Worm (Caenorhabditis elegans) whole organism, L4 larva: ENCODE data around the gene C38H2.3.
A peak's percentile ranks its signal among the peaks of the same experiment; 100 is the strongest.

Source experiments
- F10B5.3 ChIP-seq: sonication (generic microtip); optimal IDR thresholded peaks from 2 replicates; lab custom pipeline; 2016; ENCODE audit warnings: mild to moderate bottlenecking, missing genetic modification characterization, missing compliant biosample characterization
- R02D3.7 ChIP-seq: fragments of 150-350 bp; sonication (generic microtip); optimal IDR thresholded peaks from 3 replicates; lab custom pipeline; 2014; ENCODE audit warnings: missing biosample characterization, missing genetic modification characterization
- T26A8.4 ChIP-seq: fragments of 200-800 bp; sonication (Bioruptor generic); IDR thresholded peaks from 2 replicates; pipeline ENCODE4 v1.3.6; 2022; ENCODE audit warnings: missing genetic modification characterization, missing compliant biosample characterization
- Y48G9A.11 ChIP-seq: fragments of 200-800 bp; sonication (Bioruptor generic); IDR thresholded peaks from 2 replicates; pipeline ENCODE4 v1.3.6; 2022; ENCODE audit warnings: missing genetic modification reagents, missing genetic modification characterization, missing compliant biosample characterization
- Y5F2A.4 ChIP-seq: fragments of 200-800 bp; sonication (Bioruptor generic); optimal IDR thresholded peaks from 2 replicates; lab custom pipeline; 2018; ENCODE audit warnings: mild to moderate bottlenecking, missing genetic modification characterization, missing compliant biosample characterization
- Y75B8A.6 ChIP-seq: fragments of 200-800 bp; sonication (Bioruptor generic); IDR thresholded peaks from 2 replicates; pipeline ENCODE4 v1.3.6; 2022; ENCODE audit warnings: missing genetic modification reagents, missing genetic modification characterization, missing compliant biosample characterization
- ZK546.5 ChIP-seq, 2 experiments: sonication (generic microtip); optimal IDR thresholded peaks; 2 replicates each; lab custom pipeline; 2017; ENCODE audit warnings: missing biosample characterization in 2 of 2, missing genetic modification characterization in 2 of 2
- ama-1 ChIP-seq: fragments of 150-350 bp; optimal IDR thresholded peaks from 2 replicates; lab custom pipeline; 2014; ENCODE audit warnings: inconsistent platforms, mixed read lengths
- arid-1 ChIP-seq: fragments of 200-800 bp; sonication (Bioruptor generic); conservative IDR thresholded peaks from 2 replicates; pipeline ENCODE4 v1.3.6; 2022; ENCODE audit warnings: missing genetic modification reagents, missing genetic modification characterization, missing compliant biosample characterization
- ceh-20 ChIP-seq: fragments of 200-800 bp; sonication (Bioruptor generic); IDR thresholded peaks from 2 replicates; pipeline ENCODE4 v1.3.6; 2022; ENCODE audit warnings: missing genetic modification reagents, missing genetic modification characterization, missing compliant biosample characterization
- ceh-28 ChIP-seq: fragments of 150-350 bp; optimal IDR thresholded peaks from 2 replicates; lab custom pipeline; 2014; ENCODE audit warnings: missing biosample characterization, missing genetic modification reagents, missing genetic modification characterization
- ceh-32 ChIP-seq: sonication (generic microtip); optimal IDR thresholded peaks from 2 replicates; lab custom pipeline; 2016; ENCODE audit warnings: mild to moderate bottlenecking, missing genetic modification characterization, missing compliant biosample characterization; ENCODE audit not compliant: poor library complexity
- ctbp-1 ChIP-seq: fragments of 200-800 bp; sonication (Bioruptor generic); IDR thresholded peaks from 2 replicates; pipeline ENCODE4 v1.3.6; 2022; ENCODE audit warnings: missing genetic modification reagents, missing genetic modification characterization, missing compliant biosample characterization
- daf-12 ChIP-seq: fragments of 150-350 bp; optimal IDR thresholded peaks from 2 replicates; lab custom pipeline; 2014; ENCODE audit warnings: missing biosample characterization, missing genetic modification reagents, missing genetic modification characterization
- daf-16 ChIP-seq, 3 experiments: sonication (generic microtip); optimal IDR thresholded peaks; 2 replicates each; lab custom pipeline; 2016 to 2017; ENCODE audit warnings: missing genetic modification characterization in 3 of 3, missing genetic modification reagents in 3 of 3, mild to moderate bottlenecking in 2 of 3, missing compliant biosample characterization in 2 of 3, missing biosample characterization in 1 of 3, moderate library complexity in 1 of 3
- daf-8 ChIP-seq: fragments of 200-800 bp; sonication (Bioruptor generic); IDR thresholded peaks from 2 replicates; pipeline ENCODE4 v1.3.6; 2022; ENCODE audit warnings: missing genetic modification characterization, missing compliant biosample characterization
- dmd-6 ChIP-seq: fragments of 200-800 bp; sonication (Bioruptor generic); IDR thresholded peaks from 2 replicates; pipeline ENCODE4 v1.3.6; 2022; ENCODE audit warnings: missing genetic modification reagents, missing genetic modification characterization, missing compliant biosample characterization
- dmd-8 ChIP-seq: fragments of 200-800 bp; sonication (Bioruptor generic); IDR thresholded peaks from 2 replicates; pipeline ENCODE4 v1.3.6; 2022; ENCODE audit warnings: missing genetic modification characterization, missing compliant biosample characterization
- dpl-1 ChIP-seq: fragments of 150-350 bp; optimal IDR thresholded peaks from 2 replicates; lab custom pipeline; 2014; ENCODE audit warnings: missing biosample characterization, missing genetic modification reagents, missing genetic modification characterization
- duxl-1 ChIP-seq: sonication (generic microtip); optimal IDR thresholded peaks from 2 replicates; lab custom pipeline; 2016; ENCODE audit warnings: mild to moderate bottlenecking, missing genetic modification characterization, moderate library complexity, missing compliant biosample characterization; ENCODE audit not compliant: poor library complexity
- egl-27 ChIP-seq: sonication (generic microtip); optimal IDR thresholded peaks from 3 replicates; lab custom pipeline; 2017; ENCODE audit warnings: missing biosample characterization, missing genetic modification reagents, missing genetic modification characterization
- hif-1 ChIP-seq, 2 experiments: sonication (generic microtip); optimal IDR thresholded peaks; 2 replicates each; lab custom pipeline; 2016 to 2017; ENCODE audit warnings: missing compliant biosample characterization in 2 of 2, missing genetic modification characterization in 2 of 2, missing genetic modification reagents in 2 of 2, missing genotype in 2 of 2, mild to moderate bottlenecking in 1 of 2
- hmg-1.1 ChIP-seq: fragments of 200-800 bp; sonication (Bioruptor generic); IDR thresholded peaks from 2 replicates; pipeline ENCODE4 v1.3.6; 2022; ENCODE audit warnings: missing genetic modification reagents, missing genetic modification characterization, missing compliant biosample characterization
- lin-38 ChIP-seq: fragments of 200-800 bp; sonication (Bioruptor generic); IDR thresholded peaks from 2 replicates; pipeline ENCODE4 v1.3.6; 2022; ENCODE audit warnings: missing genetic modification reagents, missing genetic modification characterization, missing compliant biosample characterization
- madf-9 ChIP-seq: fragments of 200-800 bp; sonication (Bioruptor generic); conservative IDR thresholded peaks from 2 replicates; pipeline ENCODE4 v1.3.6; 2022; ENCODE audit warnings: missing genetic modification reagents, missing genetic modification characterization, missing compliant biosample characterization
- mes-2 ChIP-seq: sonication (generic microtip); optimal IDR thresholded peaks from 2 replicates; lab custom pipeline; 2016; ENCODE audit warnings: missing genotype, mild to moderate bottlenecking, missing genetic modification characterization, missing compliant biosample characterization; ENCODE audit not compliant: poor library complexity, severe bottlenecking
- mxl-2 ChIP-seq: fragments of 200-800 bp; sonication (Bioruptor generic); conservative IDR thresholded peaks from 2 replicates; pipeline ENCODE4 v1.3.6; 2022; ENCODE audit warnings: missing genetic modification reagents, missing genetic modification characterization, missing compliant biosample characterization
- nhr-102 ChIP-seq: sonication (generic microtip); optimal IDR thresholded peaks from 2 replicates; lab custom pipeline; 2016; ENCODE audit warnings: mild to moderate bottlenecking, missing genetic modification characterization, moderate library complexity, missing compliant biosample characterization
- nhr-237 ChIP-seq: sonication (generic microtip); optimal IDR thresholded peaks from 2 replicates; lab custom pipeline; 2017; ENCODE audit warnings: missing biosample characterization, missing genetic modification characterization
- nhr-25 ChIP-seq: sonication (generic microtip); optimal IDR thresholded peaks from 2 replicates; lab custom pipeline; 2017; ENCODE audit warnings: missing genetic modification characterization, mild to moderate bottlenecking, missing compliant biosample characterization, antibody characterized with exemption, moderate library complexity, borderline replicate concordance; ENCODE audit not compliant: insufficient read depth
- nhr-41 ChIP-seq: fragments of 200-800 bp; sonication (Bioruptor generic); IDR thresholded peaks from 2 replicates; pipeline ENCODE4 v1.3.6; 2022; ENCODE audit warnings: missing genetic modification reagents, missing genetic modification characterization, missing compliant biosample characterization
- nhr-42 ChIP-seq: fragments of 200-800 bp; sonication (Bioruptor generic); IDR thresholded peaks from 2 replicates; pipeline ENCODE4 v1.3.6; 2022; ENCODE audit warnings: missing genetic modification characterization, missing compliant biosample characterization
- nhr-77 ChIP-seq: fragments of 150-350 bp; optimal IDR thresholded peaks from 2 replicates; lab custom pipeline; 2014; ENCODE audit warnings: missing biosample characterization, missing genetic modification characterization
- php-3 ChIP-seq: fragments of 200-800 bp; sonication (Bioruptor generic); IDR thresholded peaks from 2 replicates; pipeline ENCODE4 v1.3.6; 2022; ENCODE audit warnings: missing genetic modification reagents, missing genetic modification characterization, missing compliant biosample characterization
- rbr-2 ChIP-seq: sonication (generic microtip); optimal IDR thresholded peaks from 2 replicates; lab custom pipeline; 2016; ENCODE audit warnings: missing genotype, missing genetic modification characterization, missing compliant biosample characterization
- saeg-2 ChIP-seq: fragments of 200-800 bp; sonication (Bioruptor generic); IDR thresholded peaks from 2 replicates; pipeline ENCODE4 v1.3.6; 2022; ENCODE audit warnings: missing genetic modification reagents, missing genetic modification characterization, missing compliant biosample characterization
- sdz-12 ChIP-seq: fragments of 200-800 bp; sonication (Bioruptor generic); optimal IDR thresholded peaks from 2 replicates; lab custom pipeline; 2018; ENCODE audit warnings: mild to moderate bottlenecking, missing genetic modification characterization, missing compliant biosample characterization
- skn-1 ChIP-seq: fragments of 150-350 bp; optimal IDR thresholded peaks from 2 replicates; lab custom pipeline; 2014; ENCODE audit warnings: missing biosample characterization, missing genetic modification characterization
- spr-3 ChIP-seq: fragments of 200-800 bp; sonication (Bioruptor generic); optimal IDR thresholded peaks from 2 replicates; lab custom pipeline; 2018; ENCODE audit warnings: mild to moderate bottlenecking, missing genetic modification characterization, missing compliant biosample characterization
- tra-1 ChIP-seq: fragments of 200-800 bp; sonication (Bioruptor generic); IDR thresholded peaks from 2 replicates; pipeline ENCODE4 v1.3.6; 2022; ENCODE audit warnings: missing genetic modification reagents, missing genetic modification characterization, missing compliant biosample characterization
- unc-130 ChIP-seq: sonication (generic microtip); optimal IDR thresholded peaks from 2 replicates; lab custom pipeline; 2016; ENCODE audit warnings: missing genetic modification reagents, missing genetic modification characterization, missing compliant biosample characterization
- unc-62 ChIP-seq, 3 experiments: fragments of 150-350 bp in 1 of 3; sonication (generic microtip); optimal IDR thresholded peaks in 2 of 3; peaks in 1 of 3; 1 replicate in 1 of 3; 2 replicates in 2 of 3; lab custom pipeline; 2014 to 2017; ENCODE audit warnings: missing biosample characterization in 3 of 3, missing genetic modification characterization in 3 of 3, missing genetic modification reagents in 3 of 3, missing genotype in 1 of 3
- vab-7 ChIP-seq: fragments of 200-800 bp; sonication (Bioruptor generic); IDR thresholded peaks from 2 replicates; pipeline ENCODE4 v1.3.6; 2022; ENCODE audit warnings: missing genetic modification reagents, missing genetic modification characterization, missing compliant biosample characterization
- zip-11 ChIP-seq: fragments of 200-800 bp; sonication (Bioruptor generic); IDR thresholded peaks from 2 replicates; pipeline ENCODE4 v1.3.6; 2022; ENCODE audit warnings: missing genetic modification characterization, missing compliant biosample characterization
- zip-2 ChIP-seq: fragments of 150-350 bp; optimal IDR thresholded peaks from 2 replicates; lab custom pipeline; 2014; ENCODE audit warnings: missing biosample characterization, missing genetic modification characterization
- ztf-11 ChIP-seq: fragments of 150-350 bp; optimal IDR thresholded peaks from 2 replicates; lab custom pipeline; 2014; ENCODE audit warnings: missing biosample characterization, missing genetic modification characterization
- ztf-7 ChIP-seq: fragments of 150-350 bp; optimal IDR thresholded peaks from 2 replicates; lab custom pipeline; 2014; ENCODE audit warnings: missing biosample characterization, missing genetic modification characterization

C38H2.3 gene

ce11 chrIII:10415822-10416221, 29.4 kb upstream of the C38H2.3 start, which contains the start of gene ymel-1 (continued):
- no peak for TF ChIP-seq F10B5.3 (tag; lab: Kevin White, UChicago)
- TF ChIP-seq unc-62 (GFP tag; optimal IDR thresholded peaks at IDR 0.05 in 1 of 2; lab: Kevin White, UChicago), result no peak
- no peak for TF ChIP-seq unc-62 (tag; optimal IDR thresholded peaks at IDR 0.05; lab: Kevin White, UChicago)
- TF ChIP-seq zip-11 (GFP tag; lab: Robert Waterston, UW), result no peak
- no peak for TF ChIP-seq hmg-1.1 (GFP tag; lab: Robert Waterston, UW)
- peak; percentile 46; the same call in 1 of the 2 replicates for TF ChIP-seq arid-1 (GFP tag; lab: Robert Waterston, UW)
- no peak for TF ChIP-seq saeg-2 (GFP tag; lab: Robert Waterston, UW)
- TF ChIP-seq lin-38, result peak; percentile 90
- TF ChIP-seq ama-1 (lab: Kevin White, UChicago), result peak; percentile 61
- no peak for TF ChIP-seq tra-1
- no peak for TF ChIP-seq R02D3.7 (tag; lab: Kevin White, UChicago)
- TF ChIP-seq ZK546.5 (tag; optimal IDR thresholded peaks at IDR 0.05; lab: Kevin White, UChicago), result no peak
- TF ChIP-seq duxl-1, result no peak
- peak; percentile 16 for TF ChIP-seq rbr-2
- no peak for TF ChIP-seq daf-16 (GFP tag; optimal IDR thresholded peaks at IDR 0.05; lab: Kevin White, UChicago)
- TF ChIP-seq daf-16 (tag; optimal IDR thresholded peaks at IDR 0.05; lab: Kevin White, UChicago), result peak; percentile 7
- TF ChIP-seq egl-27 (tag; lab: Kevin White, UChicago), result no peak
- TF ChIP-seq nhr-102 (tag; lab: Kevin White, UChicago), result peak; percentile 35
- peak; percentile 67 for TF ChIP-seq mes-2 (tag; lab: Kevin White, UChicago)
- no peak for TF ChIP-seq zip-2 (tag; lab: Kevin White, UChicago)
- TF ChIP-seq sdz-12 (GFP tag; lab: Kevin White, UChicago), result no peak
- no peak for TF ChIP-seq nhr-42
- TF ChIP-seq Y48G9A.11 (GFP tag; lab: Robert Waterston, UW), result no peak
- no peak for TF ChIP-seq daf-12 (tag; lab: Kevin White, UChicago)
- no peak for TF ChIP-seq daf-8 (GFP tag; lab: Robert Waterston, UW)
- TF ChIP-seq nhr-77 (tag; lab: Kevin White, UChicago), result peak; percentile 34
- TF ChIP-seq vab-7 (GFP tag; lab: Robert Waterston, UW), result no peak
- TF ChIP-seq nhr-41 (GFP tag; lab: Robert Waterston, UW), result no peak
- TF ChIP-seq mxl-2 (GFP tag; lab: Robert Waterston, UW), result no peak
- TF ChIP-seq php-3 (GFP tag; lab: Robert Waterston, UW), result no peak
- TF ChIP-seq nhr-237 (tag; lab: Kevin White, UChicago), result no peak
- no peak for TF ChIP-seq unc-130 (GFP tag; lab: Kevin White, UChicago)
- TF ChIP-seq skn-1 (tag; lab: Kevin White, UChicago), result no peak
- TF ChIP-seq ztf-11 (tag; lab: Kevin White, UChicago), result no peak

DNA sequence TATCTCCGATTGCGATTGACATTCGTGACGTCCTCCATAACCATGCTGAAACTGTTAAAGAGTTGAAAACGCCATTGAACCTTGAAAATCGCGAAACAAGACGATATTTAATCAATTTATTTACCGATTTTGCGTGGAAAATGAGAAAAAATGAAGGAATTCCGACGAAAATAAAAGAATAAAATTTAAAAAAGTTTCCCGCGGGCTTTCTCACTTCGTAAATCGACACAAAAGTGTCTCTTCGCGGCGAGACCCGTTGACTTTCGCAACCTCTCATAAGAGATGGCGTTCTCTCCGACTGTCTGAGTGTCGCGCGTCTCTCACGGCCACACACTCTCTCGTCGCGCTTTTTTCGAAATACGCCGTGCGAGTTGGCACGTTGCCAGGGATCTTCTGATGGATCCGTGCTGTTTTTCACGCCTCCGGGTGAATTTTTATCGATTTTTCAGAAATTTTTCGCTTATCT, 20.9 kb upstream of the C38H2.3 start, which contains the start of gene hat-1:
TSS of gene hat-1 (minus strand) at position 51 of the 466 bp plus-strand sequence.
- TF ChIP-seq ceh-20 (GFP tag; lab: Robert Waterston, UW), result peak; percentile 96
- no peak for TF ChIP-seq Y75B8A.6 (GFP tag; lab: Robert Waterston, UW)
- peak in 1 of 2 experiments; percentile 40 for TF ChIP-seq ZK546.5 (tag; optimal IDR thresholded peaks at IDR 0.05; lab: Kevin White, UChicago)
- TF ChIP-seq dmd-6 (GFP tag; lab: Robert Waterston, UW), result peak; percentile 93
- TF ChIP-seq spr-3, result peak; percentile 84
- peak; percentile 82 for TF ChIP-seq vab-7 (GFP tag; lab: Robert Waterston, UW)
- TF ChIP-seq ztf-11 (tag; lab: Kevin White, UChicago), result no peak
- peak; percentile 66 for TF ChIP-seq ztf-7 (tag; lab: Kevin White, UChicago)
- peak; percentile 97 for TF ChIP-seq T26A8.4 (GFP tag; lab: Robert Waterston, UW)
- TF ChIP-seq ctbp-1 (GFP tag; lab: Robert Waterston, UW), result peak; percentile 96
- peak; percentile 25 for TF ChIP-seq ceh-28
- peak; percentile 69 to 91 for TF ChIP-seq hif-1 (tag; optimal IDR thresholded peaks at IDR 0.05; lab: Kevin White, UChicago)
- TF ChIP-seq nhr-102 (tag; lab: Kevin White, UChicago), result peak; percentile 94
- TF ChIP-seq madf-9 (GFP tag; lab: Robert Waterston, UW), result peak; percentile 77; the same call in 1 of the 2 replicates
- TF ChIP-seq nhr-77 (tag; lab: Kevin White, UChicago), result peak; percentile 85
- no peak for TF ChIP-seq dmd-8
- peak; percentile 75 for TF ChIP-seq F10B5.3 (tag; lab: Kevin White, UChicago)
- TF ChIP-seq Y5F2A.4 (GFP tag; lab: Kevin White, UChicago), result peak; percentile 45
- peak; percentile 95 for TF ChIP-seq dpl-1 (GFP tag; lab: Kevin White, UChicago)
- TF ChIP-seq daf-16 (GFP tag; optimal IDR thresholded peaks at IDR 0.05; lab: Kevin White, UChicago), result peak in 1 of 2 experiments; percentile 92
- peak; percentile 66 for TF ChIP-seq daf-16 (tag; optimal IDR thresholded peaks at IDR 0.05; lab: Kevin White, UChicago)
- peak; percentile 37 for TF ChIP-seq ceh-32
- TF ChIP-seq nhr-25 (tag; lab: Kevin White, UChicago), result peak; percentile 89
